Fruit fly (Drosophila melanogaster) whole organism, embryonic: ENCODE measurements around the gene jdp.

ENCODE experiments used
- CG10209 ChIP-seq: fragments of 200-800 bp; sonication (Bioruptor generic); optimal IDR thresholded peaks from 3 replicates; lab custom pipeline; 2017; ENCODE audit warnings: missing biosample characterization, mild to moderate bottlenecking, missing genetic modification characterization, missing genetic modification reagents
- CG10959 ChIP-seq: fragments of 200-800 bp; sonication (Bioruptor generic); IDR thresholded peaks from 2 replicates; pipeline ENCODE4 v1.3.6; 2022; ENCODE audit warnings: missing biosample characterization, missing genetic modification characterization
- CG10979 ChIP-seq: fragments of 200-800 bp; sonication (Bioruptor generic); optimal IDR thresholded peaks from 2 replicates; lab custom pipeline; 2018; ENCODE audit warnings: missing biosample characterization, mild to moderate bottlenecking, missing genetic modification characterization, moderate library complexity
- NFAT ChIP-seq: fragments of 200-800 bp; sonication (Bioruptor generic); IDR thresholded peaks from 2 replicates; pipeline ENCODE4 v1.3.6; 2022; ENCODE audit warnings: missing biosample characterization, missing genetic modification characterization
- cas ChIP-seq: fragments of 200-800 bp; sonication (Bioruptor generic); IDR thresholded peaks from 2 replicates; pipeline ENCODE4 v1.3.6; 2022; ENCODE audit warnings: missing biosample characterization, missing genetic modification characterization
- prd ChIP-seq, 3 experiments: fragments of >200 bp in 2 of 3; fragments of 200-800 bp in 1 of 3; sonication (Bioruptor generic) in 1 of 3; optimal IDR thresholded peaks in 2 of 3; IDR thresholded peaks in 1 of 3; 2 replicates in 2 of 3; 3 replicates in 1 of 3; pipeline versions ENCODE4 v1.3.6 to Lab custom; 2017 to 2022; ENCODE audit warnings: missing biosample characterization in 1 of 3, missing genetic modification characterization in 1 of 3

DNA sequence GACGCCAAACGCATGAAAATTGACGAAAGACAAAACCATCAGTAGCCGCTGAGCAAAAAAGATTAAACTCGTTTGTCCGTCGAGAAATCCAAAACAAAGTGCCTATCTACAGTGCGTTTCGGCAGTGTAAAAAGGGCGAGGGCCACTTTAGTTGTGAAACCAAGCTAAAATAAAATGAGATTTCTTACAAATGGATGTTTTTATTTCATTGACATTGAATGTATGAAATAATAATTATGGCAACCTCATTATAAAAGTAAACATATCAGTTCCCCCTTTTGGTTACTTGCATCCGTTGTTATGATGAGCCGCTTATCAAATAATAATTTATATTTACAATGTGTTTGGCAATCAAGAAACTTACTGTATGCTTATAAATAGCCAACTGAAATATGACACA, 37.6 kb upstream of the jdp start:
- TF ChIP-seq CG10959 (GFP tag; lab: Robert Waterston, UW) (no peak), CG10209 (no peak), NFAT (GFP tag; lab: Robert Waterston, UW) (no peak), cas (GFP tag; lab: Robert Waterston, UW) (no peak), prd (optimal IDR thresholded peaks at IDR 0.05; lab: Kevin White, UChicago) (no peak), prd (GFP tag; IDR thresholded peaks at IDR 0.05; lab: Robert Waterston, UW) (no peak), CG10979 (tag; lab: Kevin White, UChicago) (no peak)
